Fruit fly (Drosophila melanogaster) whole organism, embryonic: ENCODE measurements around the gene timeout.
A peak's percentile ranks its signal among the peaks of the same experiment; 100 is the strongest.

Source experiments
- Abd-B ChIP-seq: fragments of 200-800 bp; sonication (Bioruptor generic); optimal IDR thresholded peaks from 2 replicates; lab custom pipeline; 2018; ENCODE audit warnings: missing biosample characterization, mild to moderate bottlenecking, missing genetic modification characterization, moderate library complexity
- BEAF-32 ChIP-seq: fragments of 200-800 bp; sonication (Bioruptor generic); optimal IDR thresholded peaks from 3 replicates; lab custom pipeline; 2017; ENCODE audit warnings: missing biosample characterization, missing genetic modification characterization, mild to moderate bottlenecking, moderate library complexity, missing genetic modification reagents
- Bteb2 ChIP-seq: fragments of 200-800 bp; sonication (Bioruptor generic); optimal IDR thresholded peaks from 2 replicates; lab custom pipeline; 2016; ENCODE audit warnings: missing biosample characterization, missing genetic modification characterization
- C15 ChIP-seq: fragments of 200-800 bp; sonication (Bioruptor generic); IDR thresholded peaks from 3 replicates; pipeline ENCODE4 v1.3.6; 2022; ENCODE audit warnings: missing biosample characterization, missing genetic modification characterization
- CG13424 ChIP-seq: fragments of 200-800 bp; sonication (Bioruptor generic); optimal IDR thresholded peaks from 2 replicates; lab custom pipeline; 2019; ENCODE audit warnings: missing biosample characterization, mild to moderate bottlenecking, missing genetic modification characterization, moderate library complexity
- CG14014 ChIP-seq: fragments of 200-800 bp; sonication (Bioruptor generic); IDR thresholded peaks from 2 replicates; pipeline ENCODE4 v1.3.6; 2022; ENCODE audit warnings: missing biosample characterization, missing genetic modification characterization
- CG14860 ChIP-seq: fragments of 200-800 bp; sonication (Bioruptor generic); IDR thresholded peaks from 3 replicates; pipeline ENCODE4 v1.3.6; 2022; ENCODE audit warnings: missing biosample characterization, missing genetic modification characterization; ENCODE audit not compliant: partially characterized antibody
- CG14965 ChIP-seq: fragments of 200-800 bp; sonication (Bioruptor generic); optimal IDR thresholded peaks from 2 replicates; lab custom pipeline; 2016; ENCODE audit warnings: missing biosample characterization, missing genetic modification characterization, borderline replicate concordance
- CG1529 ChIP-seq: fragments of 200-800 bp; sonication (Bioruptor generic); optimal IDR thresholded peaks from 3 replicates; lab custom pipeline; 2018; ENCODE audit warnings: missing biosample characterization, missing genetic modification characterization
- CG1647 ChIP-seq: fragments of 200-800 bp; sonication (Bioruptor generic); optimal IDR thresholded peaks from 3 replicates; lab custom pipeline; 2016; ENCODE audit warnings: missing biosample characterization, missing genetic modification characterization
- CG17912 ChIP-seq: fragments of 200-800 bp; sonication (Bioruptor generic); optimal IDR thresholded peaks from 2 replicates; lab custom pipeline; 2018; ENCODE audit warnings: missing biosample characterization, mild to moderate bottlenecking, missing genetic modification characterization
- CG2875 ChIP-seq: fragments of 200-800 bp; sonication (Bioruptor generic); optimal IDR thresholded peaks from 2 replicates; lab custom pipeline; 2017; ENCODE audit warnings: missing biosample characterization, mild to moderate bottlenecking, missing genetic modification characterization, missing genetic modification reagents
- CG31388 ChIP-seq: fragments of 200-800 bp; sonication (Bioruptor generic); optimal IDR thresholded peaks from 2 replicates; lab custom pipeline; 2016; ENCODE audit warnings: missing biosample characterization, missing genetic modification characterization
- CG3838 ChIP-seq: fragments of 200-800 bp; sonication (Bioruptor generic); optimal IDR thresholded peaks from 3 replicates; lab custom pipeline; 2016; ENCODE audit warnings: missing biosample characterization, missing genetic modification characterization
- CG4360 ChIP-seq: fragments of 200-800 bp; sonication (Bioruptor generic); IDR thresholded peaks from 2 replicates; pipeline ENCODE4 v1.3.6; 2022; ENCODE audit warnings: missing biosample characterization, missing genetic modification characterization
- CG43689 ChIP-seq: fragments of 200-800 bp; sonication (Bioruptor generic); IDR thresholded peaks from 2 replicates; pipeline ENCODE4 v1.3.6; 2022; ENCODE audit warnings: missing biosample characterization, missing genetic modification characterization
- CG4404 ChIP-seq: fragments of 200-800 bp; sonication (Bioruptor generic); IDR thresholded peaks from 2 replicates; pipeline ENCODE4 v1.3.6; 2022; ENCODE audit warnings: missing biosample characterization, missing genetic modification characterization
- CG4854 ChIP-seq: fragments of 200-800 bp; sonication (Bioruptor generic); optimal IDR thresholded peaks from 2 replicates; lab custom pipeline; 2016; ENCODE audit warnings: missing biosample characterization, missing genetic modification characterization, inconsistent platforms
- CG7357 ChIP-seq: fragments of 200-800 bp; sonication (Bioruptor generic); IDR thresholded peaks from 3 replicates; pipeline ENCODE4 v1.3.6; 2022; ENCODE audit warnings: missing biosample characterization, missing genetic modification characterization
- CG7963 ChIP-seq: fragments of 200-800 bp; sonication (Bioruptor generic); IDR thresholded peaks from 3 replicates; pipeline ENCODE4 v1.3.6; 2022; ENCODE audit warnings: missing biosample characterization, missing genetic modification characterization; ENCODE audit not compliant: partially characterized antibody
- CG7987 ChIP-seq: fragments of 200-800 bp; sonication (Bioruptor generic); optimal IDR thresholded peaks from 2 replicates; lab custom pipeline; 2018; ENCODE audit warnings: missing biosample characterization, mild to moderate bottlenecking, missing genetic modification characterization, moderate library complexity
- CTCF ChIP-seq: fragments of 200-800 bp; sonication (Bioruptor generic); optimal IDR thresholded peaks from 2 replicates; lab custom pipeline; 2017; ENCODE audit warnings: missing biosample characterization, mild to moderate bottlenecking, missing genetic modification characterization, moderate library complexity
- Dfd ChIP-seq, 2 experiments: fragments of >200 bp; optimal IDR thresholded peaks; 2 replicates each; lab custom pipeline; 2017; ENCODE audit warnings: missing biosample characterization in 2 of 2, missing genetic modification characterization in 2 of 2
- Ets97D ChIP-seq: fragments of 200-800 bp; sonication (Bioruptor generic); optimal IDR thresholded peaks from 3 replicates; lab custom pipeline; 2016; ENCODE audit warnings: missing biosample characterization, missing genetic modification characterization
- Gsc ChIP-seq: fragments of 200-800 bp; sonication (Bioruptor generic); IDR thresholded peaks from 2 replicates; pipeline ENCODE4 v1.3.6; 2022; ENCODE audit warnings: missing biosample characterization, missing genetic modification characterization
- Med ChIP-seq: fragments of 200-800 bp; sonication (Bioruptor generic); peaks from one replicate; lab custom pipeline; 2016; ENCODE audit warnings: missing biosample characterization, missing genetic modification characterization, mild to moderate bottlenecking, inconsistent platforms, moderate library complexity
- Six4 ChIP-seq: fragments of 200-800 bp; sonication (Bioruptor generic); optimal IDR thresholded peaks from 2 replicates; lab custom pipeline; 2016; ENCODE audit warnings: missing biosample characterization, missing genetic modification characterization
- Tbp ChIP-seq: fragments of >200 bp; optimal IDR thresholded peaks from 2 replicates; lab custom pipeline; 2018; ENCODE audit warnings: missing biosample characterization, missing genetic modification characterization
- abd-A ChIP-seq: fragments of 200-800 bp; sonication (Bioruptor generic); optimal IDR thresholded peaks from 3 replicates; lab custom pipeline; 2019; ENCODE audit warnings: missing biosample characterization, mild to moderate bottlenecking, missing genetic modification characterization, moderate library complexity
- ac ChIP-seq: fragments of 200-800 bp; sonication (Bioruptor generic); optimal IDR thresholded peaks from 3 replicates; lab custom pipeline; 2017; ENCODE audit warnings: missing biosample characterization, mild to moderate bottlenecking, missing genetic modification characterization
- bcd ChIP-seq: fragments of 200-800 bp; sonication (Bioruptor generic); optimal IDR thresholded peaks from 2 replicates; lab custom pipeline; 2017; ENCODE audit warnings: missing biosample characterization, mild to moderate bottlenecking, missing genetic modification characterization
- caup ChIP-seq: fragments of 200-800 bp; sonication (Bioruptor generic); optimal IDR thresholded peaks from 3 replicates; lab custom pipeline; 2017; ENCODE audit warnings: missing biosample characterization, mild to moderate bottlenecking, missing genetic modification characterization, moderate library complexity; ENCODE audit not compliant: severe bottlenecking
- corto ChIP-seq: fragments of 200-800 bp; sonication (Bioruptor generic); optimal IDR thresholded peaks from 2 replicates; lab custom pipeline; 2016; ENCODE audit warnings: missing biosample characterization, mild to moderate bottlenecking, missing genetic modification characterization, moderate library complexity
- dysf ChIP-seq: fragments of 200-800 bp; sonication (Bioruptor generic); IDR thresholded peaks from 3 replicates; pipeline ENCODE4 v1.3.6; 2022; ENCODE audit warnings: missing biosample characterization, missing genetic modification characterization
- ewg ChIP-seq: fragments of 200-800 bp; sonication (Bioruptor generic); optimal IDR thresholded peaks from 3 replicates; lab custom pipeline; 2017; ENCODE audit warnings: mild to moderate bottlenecking, missing biosample characterization, missing genetic modification reagents, missing genetic modification characterization
- eyg ChIP-seq: fragments of 200-800 bp; sonication (Bioruptor generic); optimal IDR thresholded peaks from 3 replicates; lab custom pipeline; 2016; ENCODE audit warnings: missing biosample characterization, missing genetic modification characterization
- gce ChIP-seq: fragments of 200-800 bp; sonication (Bioruptor generic); IDR thresholded peaks from 3 replicates; pipeline ENCODE4 v1.3.6; 2022; ENCODE audit warnings: missing biosample characterization, missing genetic modification characterization
- gcm2 ChIP-seq: fragments of 200-800 bp; sonication (Bioruptor generic); optimal IDR thresholded peaks from 2 replicates; lab custom pipeline; 2016; ENCODE audit warnings: missing biosample characterization, missing genetic modification characterization
- gfzf ChIP-seq: fragments of 200-800 bp; sonication (Bioruptor generic); optimal IDR thresholded peaks from 2 replicates; lab custom pipeline; 2016; ENCODE audit warnings: missing biosample characterization, mild to moderate bottlenecking, missing genetic modification characterization, moderate library complexity
- hth ChIP-seq: fragments of >200 bp; optimal IDR thresholded peaks from 2 replicates; lab custom pipeline; 2017; ENCODE audit warnings: inconsistent platforms
- ind ChIP-seq: fragments of 200-800 bp; sonication (Bioruptor generic); optimal IDR thresholded peaks from 3 replicates; lab custom pipeline; 2016; ENCODE audit warnings: missing biosample characterization, missing genetic modification characterization
- insv ChIP-seq, 2 experiments: fragments of 200-800 bp; sonication (Bioruptor generic); optimal IDR thresholded peaks; 3 replicates each; lab custom pipeline; 2016 to 2018; ENCODE audit warnings: missing biosample characterization in 2 of 2, missing genetic modification characterization in 2 of 2
- klu ChIP-seq: fragments of 200-800 bp; sonication (Bioruptor generic); IDR thresholded peaks from 2 replicates; pipeline ENCODE4 v1.3.6; 2022; ENCODE audit warnings: missing biosample characterization, missing genetic modification characterization
- oc ChIP-seq: fragments of 200-800 bp; sonication (Bioruptor generic); optimal IDR thresholded peaks from 2 replicates; lab custom pipeline; 2018; ENCODE audit warnings: missing biosample characterization, mild to moderate bottlenecking, missing genetic modification characterization, moderate library complexity
- odd ChIP-seq: fragments of 200-800 bp; sonication (Bioruptor generic); optimal IDR thresholded peaks from 2 replicates; lab custom pipeline; 2017; ENCODE audit warnings: missing biosample characterization, mild to moderate bottlenecking, missing genetic modification characterization
- onecut ChIP-seq: fragments of 200-800 bp; sonication (Bioruptor generic); IDR thresholded peaks from 2 replicates; pipeline ENCODE4 v1.3.6; 2022; ENCODE audit warnings: missing biosample characterization, missing genetic modification characterization
- peb ChIP-seq: fragments of 200-800 bp; sonication (Bioruptor generic); IDR thresholded peaks from 2 replicates; pipeline ENCODE4 v1.3.6; 2022; ENCODE audit warnings: missing biosample characterization, missing genetic modification characterization
- pum ChIP-seq: fragments of 200-800 bp; sonication (Bioruptor generic); optimal IDR thresholded peaks from 2 replicates; lab custom pipeline; 2016; ENCODE audit warnings: missing biosample characterization, missing genetic modification characterization
- sens-2 ChIP-seq: fragments of 200-800 bp; sonication (Bioruptor generic); IDR thresholded peaks from 2 replicates; pipeline ENCODE4 v1.3.6; 2022; ENCODE audit warnings: missing biosample characterization, missing genetic modification characterization
- sna ChIP-seq: fragments of 200-800 bp; sonication (Bioruptor generic); IDR thresholded peaks from 2 replicates; pipeline ENCODE4 v1.3.6; 2022; ENCODE audit warnings: missing biosample characterization, missing genetic modification characterization; ENCODE audit not compliant: partially characterized antibody
- tap ChIP-seq: fragments of 200-800 bp; optimal IDR thresholded peaks from 3 replicates; lab custom pipeline; 2019; ENCODE audit warnings: missing biosample characterization, mild to moderate bottlenecking, missing genetic modification characterization, moderate library complexity
- tna ChIP-seq: fragments of 200-800 bp; sonication (Bioruptor generic); IDR thresholded peaks from 2 replicates; pipeline ENCODE4 v1.3.6; 2022; ENCODE audit warnings: missing biosample characterization, missing genetic modification characterization; ENCODE audit not compliant: partially characterized antibody
- unc-4 ChIP-seq: fragments of 200-800 bp; sonication (Bioruptor generic); IDR thresholded peaks from 2 replicates; pipeline ENCODE4 v1.3.6; 2022; ENCODE audit warnings: missing biosample characterization, missing genetic modification characterization; ENCODE audit not compliant: partially characterized antibody

timeout gene

DNA sequence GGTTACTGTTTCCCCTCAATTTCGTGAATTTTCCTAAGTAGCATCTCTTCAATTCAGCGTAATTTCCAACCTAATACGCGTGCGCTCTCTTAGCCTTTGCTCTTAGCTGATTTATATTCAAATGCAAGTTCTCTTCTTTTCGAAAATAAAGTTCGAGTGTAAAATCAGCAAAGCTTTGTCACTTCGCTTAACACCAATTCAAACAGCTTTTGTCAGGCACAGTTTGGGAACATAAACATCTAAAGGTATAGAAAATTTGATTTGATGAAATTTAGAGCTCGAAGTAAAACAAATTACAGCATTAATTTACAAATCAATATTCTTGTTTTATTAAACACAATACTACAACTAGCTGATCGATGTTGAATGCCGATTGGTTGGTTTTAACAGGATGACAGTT, 120.0 kb downstream of the timeout start (continued):
- TF ChIP-seq peb (GFP tag; lab: Robert Waterston, UW) (no peak), CG13424 (tag; lab: Kevin White, UChicago) (no peak), unc-4 (GFP tag; lab: Robert Waterston, UW) (no peak), CG4854 (GFP tag; lab: Kevin White, UChicago) (no peak), hth (lab: Kevin White, UChicago) (no peak), Abd-B (peak; percentile 49), Ets97D (GFP tag; lab: Kevin White, UChicago) (no peak), insv (GFP tag; optimal IDR thresholded peaks at IDR 0.05; lab: Kevin White, UChicago) (no peak), CG14965 (no peak), Tbp (GFP tag; lab: Kevin White, UChicago) (no peak), Six4 (GFP tag; lab: Kevin White, UChicago) (no peak), CG7357 (GFP tag; lab: Robert Waterston, UW) (no peak), CTCF (GFP tag; lab: Kevin White, UChicago) (no peak), gce (GFP tag; lab: Robert Waterston, UW) (no peak), abd-A (tag; lab: Kevin White, UChicago) (peak; percentile 38), C15 (GFP tag; lab: Robert Waterston, UW) (no peak), bcd (GFP tag; lab: Kevin White, UChicago) (no peak), oc (no peak), odd (no peak), ewg (GFP tag; lab: Kevin White, UChicago) (peak; percentile 95), ind (GFP tag; lab: Kevin White, UChicago) (no peak), CG31388 (GFP tag; lab: Kevin White, UChicago) (no peak), Med (peak; percentile 68), Dfd (GFP tag; optimal IDR thresholded peaks at IDR 0.05; lab: Kevin White, UChicago) (no peak), tna (no peak), CG17912 (GFP tag; lab: Kevin White, UChicago) (no peak), CG1647 (no peak), CG2875 (GFP tag; lab: Kevin White, UChicago) (no peak), eyg (no peak), CG14860 (GFP tag; lab: Robert Waterston, UW) (no peak), CG4404 (GFP tag; lab: Robert Waterston, UW) (no peak), CG14014 (no peak), CG4360 (GFP tag; lab: Robert Waterston, UW) (no peak), gfzf (GFP tag; lab: Kevin White, UChicago) (no peak), corto (GFP tag; lab: Kevin White, UChicago) (no peak), CG3838 (GFP tag; lab: Kevin White, UChicago) (no peak), Bteb2 (GFP tag; lab: Kevin White, UChicago) (no peak), CG1529 (GFP tag; lab: Kevin White, UChicago) (no peak), CG43689 (no peak), dysf (GFP tag; lab: Robert Waterston, UW) (no peak), BEAF-32 (GFP tag; lab: Kevin White, UChicago) (no peak), ac (GFP tag; lab: Kevin White, UChicago) (no peak), CG7963 (GFP tag; lab: Robert Waterston, UW) (no peak), pum (no peak), sna (GFP tag; lab: Robert Waterston, UW) (no peak), onecut (GFP tag; lab: Robert Waterston, UW) (no peak), tap (tag; lab: Kevin White, UChicago) (no peak), Gsc (GFP tag; lab: Robert Waterston, UW) (no peak), CG7987 (GFP tag; lab: Kevin White, UChicago) (no peak), caup (GFP tag; lab: Kevin White, UChicago) (no peak), klu (GFP tag; lab: Robert Waterston, UW) (no peak), gcm2 (no peak), sens-2 (GFP tag; lab: Robert Waterston, UW) (no peak)
